Worm (Caenorhabditis elegans) whole organism, L4 larva: ENCODE results near the gene prx-5.

ENCODE experiments used
- D1046.2 ChIP-seq: fragments of 200-800 bp; sonication (Bioruptor generic); IDR thresholded peaks from 2 replicates; pipeline ENCODE4 v1.3.6; 2022; ENCODE audit warnings: missing genetic modification characterization, missing compliant biosample characterization
- F26F4.8 ChIP-seq: fragments of 200-800 bp; sonication (Bioruptor generic); conservative IDR thresholded peaks from 2 replicates; pipeline ENCODE4 v1.3.6; 2022; ENCODE audit warnings: missing genetic modification characterization, missing compliant biosample characterization
- T26A8.4 ChIP-seq: fragments of 200-800 bp; sonication (Bioruptor generic); IDR thresholded peaks from 2 replicates; pipeline ENCODE4 v1.3.6; 2022; ENCODE audit warnings: missing genetic modification characterization, missing compliant biosample characterization
- Y105C5A.15 ChIP-seq: fragments of 200-800 bp; sonication (Bioruptor generic); IDR thresholded peaks from 2 replicates; pipeline ENCODE4 v1.3.6; 2022; ENCODE audit warnings: missing genetic modification characterization, missing compliant biosample characterization
- Y48G9A.11 ChIP-seq: fragments of 200-800 bp; sonication (Bioruptor generic); IDR thresholded peaks from 2 replicates; pipeline ENCODE4 v1.3.6; 2022; ENCODE audit warnings: missing genetic modification reagents, missing genetic modification characterization, missing compliant biosample characterization
- Y5F2A.4 ChIP-seq: fragments of 200-800 bp; sonication (Bioruptor generic); optimal IDR thresholded peaks from 2 replicates; lab custom pipeline; 2018; ENCODE audit warnings: mild to moderate bottlenecking, missing genetic modification characterization, missing compliant biosample characterization
- Y75B8A.6 ChIP-seq: fragments of 200-800 bp; sonication (Bioruptor generic); IDR thresholded peaks from 2 replicates; pipeline ENCODE4 v1.3.6; 2022; ENCODE audit warnings: missing genetic modification reagents, missing genetic modification characterization, missing compliant biosample characterization
- aly-2 ChIP-seq: sonication (generic microtip); optimal IDR thresholded peaks from 2 replicates; lab custom pipeline; 2018; ENCODE audit warnings: missing biosample characterization, missing genetic modification characterization
- arid-1 ChIP-seq: fragments of 200-800 bp; sonication (Bioruptor generic); conservative IDR thresholded peaks from 2 replicates; pipeline ENCODE4 v1.3.6; 2022; ENCODE audit warnings: missing genetic modification reagents, missing genetic modification characterization, missing compliant biosample characterization
- attf-4 ChIP-seq: sonication (generic microtip); optimal IDR thresholded peaks from 3 replicates; lab custom pipeline; 2017; ENCODE audit warnings: missing biosample characterization, missing genetic modification characterization
- ceh-20 ChIP-seq: fragments of 200-800 bp; sonication (Bioruptor generic); IDR thresholded peaks from 2 replicates; pipeline ENCODE4 v1.3.6; 2022; ENCODE audit warnings: missing genetic modification reagents, missing genetic modification characterization, missing compliant biosample characterization
- ceh-44 ChIP-seq: fragments of 200-800 bp; sonication (Bioruptor generic); IDR thresholded peaks from 2 replicates; pipeline ENCODE4 v1.3.6; 2022; ENCODE audit warnings: missing genetic modification reagents, missing genetic modification characterization, missing compliant biosample characterization
- ceh-62 ChIP-seq: sonication (generic microtip); optimal IDR thresholded peaks from 2 replicates; lab custom pipeline; 2017; ENCODE audit warnings: missing biosample characterization, missing genetic modification characterization
- ces-1 ChIP-seq: fragments of 150-350 bp; sonication (generic microtip); optimal IDR thresholded peaks from 4 replicates; lab custom pipeline; 2014; ENCODE audit warnings: missing biosample characterization, missing genetic modification reagents, missing genetic modification characterization
- cey-2 ChIP-seq: sonication (generic microtip); optimal IDR thresholded peaks from 3 replicates; lab custom pipeline; 2017; ENCODE audit warnings: missing genetic modification characterization, mild to moderate bottlenecking, missing compliant biosample characterization, antibody characterized with exemption, borderline replicate concordance; ENCODE audit not compliant: insufficient read depth
- daf-16 ChIP-seq, 3 experiments: sonication (generic microtip); optimal IDR thresholded peaks; 2 replicates each; lab custom pipeline; 2016 to 2017; ENCODE audit warnings: missing genetic modification characterization in 3 of 3, missing genetic modification reagents in 3 of 3, mild to moderate bottlenecking in 2 of 3, missing compliant biosample characterization in 2 of 3, missing biosample characterization in 1 of 3, moderate library complexity in 1 of 3
- daf-8 ChIP-seq: fragments of 200-800 bp; sonication (Bioruptor generic); IDR thresholded peaks from 2 replicates; pipeline ENCODE4 v1.3.6; 2022; ENCODE audit warnings: missing genetic modification characterization, missing compliant biosample characterization
- dmd-6 ChIP-seq: fragments of 200-800 bp; sonication (Bioruptor generic); IDR thresholded peaks from 2 replicates; pipeline ENCODE4 v1.3.6; 2022; ENCODE audit warnings: missing genetic modification reagents, missing genetic modification characterization, missing compliant biosample characterization
- dmd-8 ChIP-seq: fragments of 200-800 bp; sonication (Bioruptor generic); IDR thresholded peaks from 2 replicates; pipeline ENCODE4 v1.3.6; 2022; ENCODE audit warnings: missing genetic modification characterization, missing compliant biosample characterization
- duxl-1 ChIP-seq: sonication (generic microtip); optimal IDR thresholded peaks from 2 replicates; lab custom pipeline; 2016; ENCODE audit warnings: mild to moderate bottlenecking, missing genetic modification characterization, moderate library complexity, missing compliant biosample characterization; ENCODE audit not compliant: poor library complexity
- dve-1 ChIP-seq: sonication (generic microtip); optimal IDR thresholded peaks from 2 replicates; lab custom pipeline; 2017; ENCODE audit warnings: antibody characterized with exemption, mild to moderate bottlenecking, missing genetic modification characterization, missing compliant biosample characterization; ENCODE audit not compliant: insufficient read depth
- egl-27 ChIP-seq: sonication (generic microtip); optimal IDR thresholded peaks from 3 replicates; lab custom pipeline; 2017; ENCODE audit warnings: missing biosample characterization, missing genetic modification reagents, missing genetic modification characterization
- fkh-10 ChIP-seq: fragments of 150-350 bp; optimal IDR thresholded peaks from 2 replicates; lab custom pipeline; 2014; ENCODE audit warnings: missing biosample characterization, missing genetic modification reagents, missing genetic modification characterization
- fos-1 ChIP-seq: fragments of 150-350 bp; optimal IDR thresholded peaks from 2 replicates; lab custom pipeline; 2014; ENCODE audit warnings: missing biosample characterization, missing genetic modification characterization
- gei-8 ChIP-seq: fragments of 200-800 bp; sonication (Bioruptor generic); optimal IDR thresholded peaks from 2 replicates; lab custom pipeline; 2018; ENCODE audit warnings: mild to moderate bottlenecking, missing genetic modification characterization, missing compliant biosample characterization
- hlh-30 ChIP-seq: sonication (generic microtip); optimal IDR thresholded peaks from 2 replicates; lab custom pipeline; 2017; ENCODE audit warnings: antibody characterized with exemption, mild to moderate bottlenecking, missing genetic modification characterization, missing compliant biosample characterization; ENCODE audit not compliant: insufficient read depth
- lim-7 ChIP-seq: fragments of 200-800 bp; sonication (Bioruptor generic); IDR thresholded peaks from 2 replicates; pipeline ENCODE4 v1.3.6; 2022; ENCODE audit warnings: missing genetic modification characterization, missing compliant biosample characterization
- lin-1 ChIP-seq: fragments of 200-800 bp; sonication (Bioruptor generic); IDR thresholded peaks from 2 replicates; pipeline ENCODE4 v1.3.6; 2022; ENCODE audit warnings: missing genetic modification reagents, missing genetic modification characterization, missing compliant biosample characterization
- lin-13 ChIP-seq: fragments of 150-350 bp; optimal IDR thresholded peaks from 2 replicates; lab custom pipeline; 2014; ENCODE audit warnings: missing biosample characterization, missing genetic modification reagents, missing genetic modification characterization
- lin-39 ChIP-seq: fragments of 150-350 bp; optimal IDR thresholded peaks from 2 replicates; lab custom pipeline; 2014; ENCODE audit warnings: missing biosample characterization, missing genetic modification reagents, missing genetic modification characterization
- madf-5 ChIP-seq, 2 experiments: fragments of 200-800 bp; sonication (Bioruptor generic); IDR thresholded peaks; 2 replicates each; pipeline ENCODE4 v1.3.6; 2022; ENCODE audit warnings: missing compliant biosample characterization in 2 of 2, missing genetic modification characterization in 2 of 2
- nhr-11 ChIP-seq: fragments of 150-350 bp; optimal IDR thresholded peaks from 2 replicates; lab custom pipeline; 2014; ENCODE audit warnings: missing biosample characterization, missing genetic modification characterization
- nhr-111 ChIP-seq: fragments of 200-800 bp; sonication (Bioruptor generic); optimal IDR thresholded peaks from 2 replicates; lab custom pipeline; 2018; ENCODE audit warnings: mild to moderate bottlenecking, missing genetic modification characterization, missing compliant biosample characterization
- nhr-237 ChIP-seq: sonication (generic microtip); optimal IDR thresholded peaks from 2 replicates; lab custom pipeline; 2017; ENCODE audit warnings: missing biosample characterization, missing genetic modification characterization
- nhr-42 ChIP-seq: fragments of 200-800 bp; sonication (Bioruptor generic); IDR thresholded peaks from 2 replicates; pipeline ENCODE4 v1.3.6; 2022; ENCODE audit warnings: missing genetic modification characterization, missing compliant biosample characterization
- nhr-48 ChIP-seq: sonication (generic microtip); optimal IDR thresholded peaks from 2 replicates; lab custom pipeline; 2016; ENCODE audit warnings: mild to moderate bottlenecking, missing genetic modification characterization, missing compliant biosample characterization
- nhr-76 ChIP-seq: fragments of 150-350 bp; optimal IDR thresholded peaks from 2 replicates; lab custom pipeline; 2014; ENCODE audit warnings: missing biosample characterization, missing genetic modification characterization
- pha-4 ChIP-seq, 2 experiments: fragments of 150-350 bp in 1 of 2; fragments of 200-800 bp in 1 of 2; sonication (Bioruptor generic) in 1 of 2; IDR thresholded peaks in 1 of 2; optimal IDR thresholded peaks in 1 of 2; 2 replicates each; pipeline versions ENCODE4 v1.3.6 to Lab custom; 2014 to 2022; ENCODE audit warnings: missing genetic modification characterization in 2 of 2, missing genetic modification reagents in 2 of 2, missing biosample characterization in 1 of 2, missing compliant biosample characterization in 1 of 2
- pqm-1 ChIP-seq: sonication (generic microtip); optimal IDR thresholded peaks from 2 replicates; lab custom pipeline; 2017; ENCODE audit warnings: missing biosample characterization, missing genetic modification characterization
- saeg-2 ChIP-seq: fragments of 200-800 bp; sonication (Bioruptor generic); IDR thresholded peaks from 2 replicates; pipeline ENCODE4 v1.3.6; 2022; ENCODE audit warnings: missing genetic modification reagents, missing genetic modification characterization, missing compliant biosample characterization
- sdz-12 ChIP-seq: fragments of 200-800 bp; sonication (Bioruptor generic); optimal IDR thresholded peaks from 2 replicates; lab custom pipeline; 2018; ENCODE audit warnings: mild to moderate bottlenecking, missing genetic modification characterization, missing compliant biosample characterization
- set-16 ChIP-seq: fragments of 200-800 bp; sonication (Bioruptor generic); IDR thresholded peaks from 2 replicates; pipeline ENCODE4 v1.3.6; 2022; ENCODE audit warnings: missing genetic modification reagents, missing genetic modification characterization, missing compliant biosample characterization
- skn-1 ChIP-seq: fragments of 150-350 bp; optimal IDR thresholded peaks from 2 replicates; lab custom pipeline; 2014; ENCODE audit warnings: missing biosample characterization, missing genetic modification characterization
- snpc-1.2 ChIP-seq: fragments of 200-800 bp; sonication (Bioruptor generic); IDR thresholded peaks from 2 replicates; pipeline ENCODE4 v1.3.6; 2022; ENCODE audit warnings: missing genetic modification reagents, missing genetic modification characterization, missing compliant biosample characterization
- spr-3 ChIP-seq: fragments of 200-800 bp; sonication (Bioruptor generic); optimal IDR thresholded peaks from 2 replicates; lab custom pipeline; 2018; ENCODE audit warnings: mild to moderate bottlenecking, missing genetic modification characterization, missing compliant biosample characterization
- tag-97 ChIP-seq: fragments of 200-800 bp; sonication (Bioruptor generic); IDR thresholded peaks from 2 replicates; pipeline ENCODE4 v1.3.6; 2022; ENCODE audit warnings: missing genetic modification characterization, missing compliant biosample characterization
- unc-39 ChIP-seq: sonication (generic microtip); optimal IDR thresholded peaks from 2 replicates; lab custom pipeline; 2017; ENCODE audit warnings: missing biosample characterization, missing genetic modification characterization
- vab-7 ChIP-seq: fragments of 200-800 bp; sonication (Bioruptor generic); IDR thresholded peaks from 2 replicates; pipeline ENCODE4 v1.3.6; 2022; ENCODE audit warnings: missing genetic modification reagents, missing genetic modification characterization, missing compliant biosample characterization
- zfp-2 ChIP-seq: sonication (generic microtip); optimal IDR thresholded peaks from 2 replicates; lab custom pipeline; 2016; ENCODE audit warnings: mild to moderate bottlenecking, missing genetic modification characterization, missing compliant biosample characterization
- zip-11 ChIP-seq: fragments of 200-800 bp; sonication (Bioruptor generic); IDR thresholded peaks from 2 replicates; pipeline ENCODE4 v1.3.6; 2022; ENCODE audit warnings: missing genetic modification characterization, missing compliant biosample characterization
- ztf-7 ChIP-seq: fragments of 150-350 bp; optimal IDR thresholded peaks from 2 replicates; lab custom pipeline; 2014; ENCODE audit warnings: missing biosample characterization, missing genetic modification characterization

The prx-5 gene

DNA sequence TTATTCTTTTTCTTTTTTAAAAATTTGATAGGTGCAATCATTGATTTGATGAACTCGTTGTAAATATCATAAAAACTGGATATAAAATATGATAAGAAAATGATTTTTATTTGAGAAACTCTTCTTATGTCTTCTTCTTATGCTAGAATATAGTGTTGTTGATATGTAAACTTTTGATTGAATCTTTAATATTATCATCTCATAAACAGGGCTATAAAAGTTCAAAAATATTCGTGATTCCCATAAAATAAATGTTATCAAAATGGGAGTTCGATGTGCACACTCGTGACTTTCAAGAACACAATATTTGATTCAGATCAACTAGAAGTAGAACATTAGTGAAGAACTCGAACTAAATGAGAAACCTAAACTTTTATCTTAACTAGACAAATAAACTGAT is 34.3 kb downstream of the prx-5 start (continued):
- TF ChIP-seq daf-8 (no peak), spr-3 (GFP tag; lab: Kevin White, UChicago) (no peak), set-16 (GFP tag; lab: Robert Waterston, UW) (no peak), unc-39 (no peak), nhr-111 (GFP tag; lab: Kevin White, UChicago) (no peak), attf-4 (no peak), Y5F2A.4 (GFP tag; lab: Kevin White, UChicago) (no peak), nhr-237 (tag; lab: Kevin White, UChicago) (no peak), sdz-12 (no peak), Y48G9A.11 (GFP tag; lab: Robert Waterston, UW) (no peak), aly-2 (tag; lab: Kevin White, UChicago) (no peak), pqm-1 (tag; lab: Kevin White, UChicago) (peak; percentile 25), ceh-44 (no peak), pha-4 (GFP tag; IDR thresholded peaks at IDR 0.05; lab: Robert Waterston, UW) (no peak), pha-4 (tag; optimal IDR thresholded peaks at IDR 0.05; lab: Kevin White, UChicago) (no peak), zip-11 (GFP tag; lab: Robert Waterston, UW) (no peak), madf-5 (GFP tag; IDR thresholded peaks at IDR 0.05; lab: Robert Waterston, UW) (no peak), egl-27 (tag; lab: Kevin White, UChicago) (no peak), ceh-62 (tag; lab: Kevin White, UChicago) (no peak), zfp-2 (tag; lab: Kevin White, UChicago) (no peak), lin-13 (GFP tag; lab: Kevin White, UChicago) (no peak), lim-7 (GFP tag; lab: Robert Waterston, UW) (no peak), nhr-11 (tag; lab: Kevin White, UChicago) (no peak), lin-1 (GFP tag; lab: Robert Waterston, UW) (no peak), fos-1 (tag; lab: Kevin White, UChicago) (no peak), tag-97 (GFP tag; lab: Robert Waterston, UW) (no peak), ztf-7 (no peak), nhr-48 (tag; lab: Kevin White, UChicago) (peak; percentile 64), nhr-42 (GFP tag; lab: Robert Waterston, UW) (no peak), vab-7 (no peak), Y105C5A.15 (GFP tag; lab: Robert Waterston, UW) (no peak), hlh-30 (peak; percentile 11), arid-1 (GFP tag; lab: Robert Waterston, UW) (no peak), cey-2 (tag; lab: Kevin White, UChicago) (no peak), saeg-2 (GFP tag; lab: Robert Waterston, UW) (no peak), dve-1 (tag; lab: Kevin White, UChicago) (peak; percentile 92), D1046.2 (no peak), dmd-6 (GFP tag; lab: Robert Waterston, UW) (peak; percentile 57), ceh-20 (no peak), duxl-1 (tag; lab: Kevin White, UChicago) (no peak), T26A8.4 (no peak), snpc-1.2 (no peak), Y75B8A.6 (GFP tag; lab: Robert Waterston, UW) (no peak), skn-1 (tag; lab: Kevin White, UChicago) (no peak), lin-39 (tag; lab: Kevin White, UChicago) (no peak), ces-1 (GFP tag; lab: Kevin White, UChicago) (no peak), F26F4.8 (GFP tag; lab: Robert Waterston, UW) (no peak), dmd-8 (GFP tag; lab: Robert Waterston, UW) (no peak), nhr-76 (tag; lab: Kevin White, UChicago) (no peak), gei-8 (GFP tag; lab: Kevin White, UChicago) (no peak), fkh-10 (no peak), daf-16 (GFP tag; optimal IDR thresholded peaks at IDR 0.05; lab: Kevin White, UChicago) (no peak), daf-16 (tag; optimal IDR thresholded peaks at IDR 0.05; lab: Kevin White, UChicago) (peak; percentile 99)
